Worm (Caenorhabditis elegans) whole organism, young adult: Measurements from ENCODE around the gene bre-5.

Experiments used
- F57C9.4 ChIP-seq: sonication (generic microtip); optimal IDR thresholded peaks from 2 replicates; lab custom pipeline; 2017; ENCODE audit warnings: mild to moderate bottlenecking, missing genetic modification characterization, missing compliant biosample characterization
- ama-1 ChIP-seq, 3 experiments: fragments of 150-350 bp in 1 of 3; sonication (generic microtip) in 2 of 3; optimal IDR thresholded peaks; 2 replicates each; lab custom pipeline; 2014 to 2018; ENCODE audit warnings: missing biosample characterization in 2 of 3, missing genetic modification characterization in 2 of 3, missing genetic modification reagents in 2 of 3
- atf-7 ChIP-seq: sonication (generic microtip); optimal IDR thresholded peaks from 2 replicates; lab custom pipeline; 2017; ENCODE audit warnings: mild to moderate bottlenecking, missing genetic modification characterization, missing compliant biosample characterization
- let-526 ChIP-seq: fragments of 200-800 bp; sonication (Bioruptor generic); IDR thresholded peaks from 2 replicates; pipeline ENCODE4 v1.3.6; 2022; ENCODE audit warnings: missing genetic modification reagents, missing genetic modification characterization, missing compliant biosample characterization
- rpc-1 ChIP-seq, 2 experiments: fragments of 150-350 bp in 1 of 2; sonication (generic microtip) in 1 of 2; optimal IDR thresholded peaks; 2 replicates each; lab custom pipeline; 2014 to 2018; ENCODE audit warnings: missing biosample characterization in 1 of 2, missing genetic modification characterization in 1 of 2, missing genetic modification reagents in 1 of 2, missing genotype in 1 of 2
- sptf-2 ChIP-seq: fragments of 200-800 bp; sonication (Bioruptor generic); optimal IDR thresholded peaks from 2 replicates; lab custom pipeline; 2018; ENCODE audit warnings: mild to moderate bottlenecking, missing genetic modification characterization, missing compliant biosample characterization
- ztf-28 ChIP-seq: fragments of 200-800 bp; sonication (Bioruptor generic); IDR thresholded peaks from 2 replicates; pipeline ENCODE4 v1.3.6; 2022; ENCODE audit warnings: missing genetic modification reagents, missing genetic modification characterization, missing compliant biosample characterization

DNA sequence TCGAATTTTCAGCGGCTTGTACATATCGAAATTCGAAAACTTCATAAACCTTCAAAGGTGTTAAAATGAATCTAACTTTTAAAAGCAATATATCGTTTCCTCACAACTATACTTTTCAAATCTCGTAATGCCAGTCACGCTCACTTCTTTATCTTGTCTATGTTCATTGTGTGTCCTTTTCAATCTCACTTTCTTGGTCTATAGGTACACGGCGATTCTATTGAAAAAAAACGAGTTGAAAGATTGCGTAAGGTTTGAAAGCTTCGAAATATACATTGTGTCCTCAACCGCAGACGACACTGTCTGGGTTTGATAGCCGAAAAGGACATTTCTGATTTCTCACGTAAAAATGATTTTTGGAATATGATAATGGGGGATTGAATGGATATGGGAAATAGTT lies 32.1 kb downstream of the bre-5 start:
- TF ChIP-seq let-526 (no peak), ama-1 (optimal IDR thresholded peaks at IDR 0.05; lab: Kevin White, UChicago) (no peak), ama-1 (GFP tag; optimal IDR thresholded peaks at IDR 0.05; lab: Kevin White, UChicago) (no peak), rpc-1 (optimal IDR thresholded peaks at IDR 0.05; lab: Kevin White, UChicago) (no peak), rpc-1 (tag; optimal IDR thresholded peaks at IDR 0.05; lab: Kevin White, UChicago) (no peak), sptf-2 (GFP tag; lab: Kevin White, UChicago) (no peak), ztf-28 (GFP tag; lab: Robert Waterston, UW) (no peak), F57C9.4 (no peak), atf-7 (tag; lab: Kevin White, UChicago) (no peak)
